Fruit fly (Drosophila melanogaster) Kc167 (cell line): ENCODE results near the gene syd.

Experiments
- Myc ChIP-seq: fragments of >200 bp; optimal IDR thresholded peaks from 2 replicates; lab custom pipeline; 2017; ENCODE audit warnings: missing external identifiers
- Sin3A ChIP-seq: fragments of >200 bp; optimal IDR thresholded peaks from 2 replicates; lab custom pipeline; 2018; ENCODE audit warnings: missing external identifiers
- h ChIP-seq: fragments of >200 bp; optimal IDR thresholded peaks from 3 replicates; lab custom pipeline; 2018; ENCODE audit warnings: missing external identifiers
- insv ChIP-seq: fragments of >200 bp; optimal IDR thresholded peaks from 3 replicates; lab custom pipeline; 2018; ENCODE audit warnings: missing external identifiers
- psq ChIP-seq: fragments of >200 bp; optimal IDR thresholded peaks from 2 replicates; lab custom pipeline; 2017; ENCODE audit warnings: missing external identifiers
- ttk ChIP-seq: sonication (Bioruptor generic); optimal IDR thresholded peaks from 2 replicates; lab custom pipeline; 2017; ENCODE audit warnings: missing external identifiers

dm6 chr3L:7889976-7890375 lies 45.9 kb downstream of the syd start:
- TF ChIP-seq psq (no peak), Myc (lab: Kevin White, UChicago) (no peak), insv (lab: Kevin White, UChicago) (no peak), Sin3A (lab: Kevin White, UChicago) (no peak), ttk (lab: Kevin White, UChicago) (no peak), h (lab: Kevin White, UChicago) (no peak)
